Fruit fly (Drosophila melanogaster) Kc167 (cell line): Measurements from ENCODE around the gene CG6733.

ENCODE experiments used
- Myc ChIP-seq: fragments of >200 bp; optimal IDR thresholded peaks from 2 replicates; lab custom pipeline; 2017; ENCODE audit warnings: missing external identifiers
- Sin3A ChIP-seq: fragments of >200 bp; optimal IDR thresholded peaks from 2 replicates; lab custom pipeline; 2018; ENCODE audit warnings: missing external identifiers
- h ChIP-seq: fragments of >200 bp; optimal IDR thresholded peaks from 3 replicates; lab custom pipeline; 2018; ENCODE audit warnings: missing external identifiers
- insv ChIP-seq: fragments of >200 bp; optimal IDR thresholded peaks from 3 replicates; lab custom pipeline; 2018; ENCODE audit warnings: missing external identifiers
- psq ChIP-seq: fragments of >200 bp; optimal IDR thresholded peaks from 2 replicates; lab custom pipeline; 2017; ENCODE audit warnings: missing external identifiers
- ttk ChIP-seq: sonication (Bioruptor generic); optimal IDR thresholded peaks from 2 replicates; lab custom pipeline; 2017; ENCODE audit warnings: missing external identifiers

dm6 chr3R:23143440-23143839 lies 45.9 kb downstream of the CG6733 start:
- TF ChIP-seq Sin3A (lab: Kevin White, UChicago) (no peak), h (lab: Kevin White, UChicago) (no peak), Myc (lab: Kevin White, UChicago) (no peak), ttk (lab: Kevin White, UChicago) (no peak), psq (no peak), insv (lab: Kevin White, UChicago) (no peak)
